Fruit fly (Drosophila melanogaster): ENCODE results near the gene UQCR-Q.

DNA sequence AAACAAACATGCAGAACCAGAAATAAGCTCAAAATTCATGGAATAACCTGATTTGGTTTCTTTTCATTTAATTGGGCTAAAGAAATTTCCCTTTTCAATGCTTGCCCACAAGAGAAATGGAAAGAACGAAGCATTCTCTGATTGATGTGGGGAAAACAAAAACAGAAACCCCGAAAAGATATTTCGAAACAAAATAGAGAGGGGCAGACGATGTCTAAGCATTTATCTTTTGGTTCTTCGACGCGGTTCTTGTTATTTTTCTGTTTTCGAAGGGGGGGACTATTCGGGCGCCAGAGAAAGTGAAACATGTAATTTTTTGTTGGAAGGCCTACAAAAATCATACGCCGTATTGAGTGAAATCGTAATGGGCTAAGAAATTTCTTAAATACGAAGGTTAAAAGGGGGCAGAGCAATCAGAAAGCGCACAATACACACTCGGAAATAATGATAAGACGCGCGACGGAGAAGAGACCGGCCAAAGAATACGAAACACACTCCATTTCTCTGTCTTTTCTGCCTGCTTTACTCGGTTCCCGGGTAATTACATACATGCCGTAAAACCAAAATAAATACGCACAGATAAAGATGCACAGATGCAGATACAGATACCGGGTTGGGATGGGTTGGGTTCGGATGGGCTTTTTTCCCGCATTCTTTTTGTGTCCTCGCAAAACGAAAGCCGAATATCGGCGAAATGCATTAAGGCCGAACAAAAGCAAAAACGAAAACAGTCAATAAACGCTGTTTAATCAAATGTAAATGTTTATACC lies 14.2 kb downstream of the UQCR-Q start:
- TF ChIP-seq bab1 (GFP tag; optimal IDR thresholded peaks at IDR 0.05) (no peak), cic (GFP tag; optimal IDR thresholded peaks at IDR 0.05) (no peak), Mnt (GFP tag; optimal IDR thresholded peaks at IDR 0.05) (no peak), tj (GFP tag; optimal IDR thresholded peaks at IDR 0.05) (no peak), CG12768 (GFP tag; optimal IDR thresholded peaks at IDR 0.05) (no peak), CG7101 (tag; optimal IDR thresholded peaks at IDR 0.05) (no peak), ovo (GFP tag; optimal IDR thresholded peaks at IDR 0.05) (no peak), pad (GFP tag; optimal IDR thresholded peaks at IDR 0.05) (no peak), CG1620 (GFP tag; optimal IDR thresholded peaks at IDR 0.05) (no peak), cnc (optimal IDR thresholded peaks at IDR 0.05) (no peak), toe (GFP tag; optimal IDR thresholded peaks at IDR 0.05) (no peak), CG11617 (GFP tag; optimal IDR thresholded peaks at IDR 0.05) (no peak), CG33017 (tag; optimal IDR thresholded peaks at IDR 0.05) (no peak)
